Fruit fly (Drosophila melanogaster): Measurements from ENCODE around the gene Arfrp1.

Arfrp1 gene

DNA sequence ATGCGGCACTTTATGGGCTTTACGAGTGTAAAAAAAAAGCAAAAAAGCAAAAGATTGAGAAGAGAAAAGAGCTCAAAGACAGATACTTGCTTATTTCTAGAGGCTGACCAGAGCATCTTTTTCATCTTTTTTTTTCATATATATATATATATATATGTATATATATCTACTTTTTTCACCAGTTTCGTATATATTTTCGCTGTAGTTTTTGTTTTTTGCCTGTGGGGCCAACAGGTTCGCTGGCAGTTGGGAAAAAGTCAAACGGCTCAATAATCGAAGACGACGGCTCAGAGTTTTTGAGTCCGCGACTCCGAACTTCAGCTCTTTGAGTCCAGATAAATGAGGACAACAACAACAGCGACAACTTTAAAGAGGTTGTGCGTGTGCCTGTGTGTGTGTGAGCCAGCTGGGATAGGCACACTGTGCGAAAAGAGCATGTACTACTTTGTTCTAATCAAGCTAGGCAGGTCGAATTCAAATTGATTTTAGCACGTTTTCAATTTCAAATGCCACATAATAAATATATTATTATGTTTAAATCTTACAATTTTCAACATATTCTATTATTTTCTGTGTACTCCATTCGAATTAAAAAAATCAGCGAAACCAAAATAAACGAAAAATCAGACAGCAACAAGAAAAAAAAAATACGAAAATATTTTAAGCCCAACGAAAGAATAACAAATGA is 39.9 kb upstream of the Arfrp1 start (continued):
- TF ChIP-seq CG32772 (GFP tag; IDR thresholded peaks at IDR 0.05) (no peak), CG1603 (tag; optimal IDR thresholded peaks at IDR 0.05) (peak; percentile 6), Mes4 (GFP tag; optimal IDR thresholded peaks at IDR 0.05) (no peak), CG6854 (GFP tag; optimal IDR thresholded peaks at IDR 0.05) (no peak), caup (GFP tag; optimal IDR thresholded peaks at IDR 0.05; ENCODE audit: severe bottlenecking) (peak; percentile 17), HLH4C (GFP tag; IDR thresholded peaks at IDR 0.05; ENCODE audit: partially characterized antibody) (no peak), az2 (GFP tag; optimal IDR thresholded peaks at IDR 0.05) (peak; percentile 19), CG10462 (GFP tag; optimal IDR thresholded peaks at IDR 0.05) (no peak), HLH3B (GFP tag; IDR thresholded peaks at IDR 0.05) (peak; percentile 45; the same call in 1 of the 2 replicates), Hand (GFP tag; optimal IDR thresholded peaks at IDR 0.05) (no peak), CG30020 (tag; optimal IDR thresholded peaks at IDR 0.05) (no peak), bsh (GFP tag; optimal IDR thresholded peaks at IDR 0.05) (peak; percentile 44 to 47), GATAe (GFP tag; conservative IDR thresholded peaks at IDR 0.05) (no peak), prd (optimal IDR thresholded peaks at IDR 0.05) (no peak), prd (GFP tag; IDR thresholded peaks at IDR 0.05) (peak; percentile 54; the same call in 2 of the 3 replicates), CG17802 (tag; optimal IDR thresholded peaks at IDR 0.05) (no peak), croc (GFP tag; conservative IDR thresholded peaks at IDR 0.05) (0 out of 3 replicates have a peak, but pooled peaks have one; percentile 18), repo (GFP tag; optimal IDR thresholded peaks at IDR 0.05) (no peak), ken (GFP tag; IDR thresholded peaks at IDR 0.05) (no peak; the same call in 2 of the 3 replicates), CG8388 (GFP tag; optimal IDR thresholded peaks at IDR 0.05) (no peak), Mad (GFP tag; optimal IDR thresholded peaks at IDR 0.05) (no peak), slp2 (GFP tag; optimal IDR thresholded peaks at IDR 0.05) (no peak), btn (GFP tag; optimal IDR thresholded peaks at IDR 0.05) (no peak), CG11560 (tag; IDR thresholded peaks at IDR 0.05) (no peak), CG7271 (tag; optimal IDR thresholded peaks at IDR 0.05) (no peak), Nf-YA (GFP tag; IDR thresholded peaks at IDR 0.05) (no peak), gt (GFP tag; IDR thresholded peaks at IDR 0.05) (no peak), tgo (GFP tag; IDR thresholded peaks at IDR 0.05) (peak; percentile 45; the same call in 1 of the 3 replicates), MTF-1 (GFP tag; optimal IDR thresholded peaks at IDR 0.05; ENCODE audit: borderline replicate concordance) (no peak), CG1792 (GFP tag; optimal IDR thresholded peaks at IDR 0.05) (no peak), CG11696 (GFP tag; IDR thresholded peaks at IDR 0.05) (no peak), Hey (tag; optimal IDR thresholded peaks at IDR 0.05) (no peak), otp (GFP tag; IDR thresholded peaks at IDR 0.05) (no peak), zf30C (GFP tag; optimal IDR thresholded peaks at IDR 0.05) (no peak), CG12391 (tag; optimal IDR thresholded peaks at IDR 0.05) (peak; percentile 11), NFAT (GFP tag; IDR thresholded peaks at IDR 0.05) (no peak), sens (GFP tag) (no peak), Hmx (GFP tag; optimal IDR thresholded peaks at IDR 0.05) (no peak), CG2202 (tag; optimal IDR thresholded peaks at IDR 0.05) (no peak), Sry-β (GFP tag; optimal IDR thresholded peaks at IDR 0.05) (no peak), CG7839 (tag; optimal IDR thresholded peaks at IDR 0.05) (peak; percentile 48), Oaz (GFP tag; IDR thresholded peaks at IDR 0.05) (no peak), CoRest (tag; optimal IDR thresholded peaks at IDR 0.05) (peak; percentile 3), crol (GFP tag; IDR thresholded peaks at IDR 0.05) (no peak), pros (GFP tag; optimal IDR thresholded peaks at IDR 0.05) (no peak), fd96Cb (tag; optimal IDR thresholded peaks at IDR 0.05) (peak; percentile 26), CG2120 (GFP tag; optimal IDR thresholded peaks at IDR 0.05) (peak; percentile 19), al (GFP tag; IDR thresholded peaks at IDR 0.05) (peak; percentile 28; the same call in 1 of the 2 replicates), Aef1 (GFP tag; IDR thresholded peaks at IDR 0.05) (peak; percentile 41; the same call in 2 of the 3 replicates), Abd-B (GFP tag; optimal IDR thresholded peaks at IDR 0.05) (no peak)

Measured in whole organism, embryonic.